Worm (Caenorhabditis elegans): ENCODE data around the gene C04F6.7.

C04F6.7 gene

DNA sequence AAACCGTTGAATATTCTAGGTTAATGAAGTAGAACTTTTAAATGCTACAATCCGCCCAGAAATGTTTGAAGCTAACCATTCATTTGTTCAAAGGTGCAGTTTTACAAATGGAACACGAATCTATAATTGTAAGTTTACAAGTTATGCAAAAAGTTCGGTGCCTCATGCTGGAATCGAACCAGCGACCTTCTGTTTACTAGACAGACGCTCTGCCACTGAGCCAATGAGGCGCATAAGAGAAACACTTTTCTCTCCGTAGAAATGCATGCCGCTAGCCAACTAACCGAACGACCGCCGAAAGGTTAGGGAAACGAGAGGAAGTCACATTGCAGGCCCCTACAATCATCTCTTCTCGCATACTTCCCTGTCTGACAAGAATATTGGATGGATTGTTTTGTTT is 47.7 kb downstream of the C04F6.7 start (continued):
- peak; percentile 52 for TF ChIP-seq K12H6.12 (tag; optimal IDR thresholded peaks at IDR 0.05)
- peak; percentile 59 for TF ChIP-seq mes-4 (tag; optimal IDR thresholded peaks at IDR 0.05)
- TF ChIP-seq mxl-1 (tag; optimal IDR thresholded peaks at IDR 0.05), result peak; percentile 44
- TF ChIP-seq chd-7 (tag; optimal IDR thresholded peaks at IDR 0.05), result peak; percentile 78
- peak; percentile 41 for TF ChIP-seq snpc-1.1 (tag; optimal IDR thresholded peaks at IDR 0.05; ENCODE audit: insufficient read depth)
- peak; percentile 54 for TF ChIP-seq unc-130 (GFP tag; optimal IDR thresholded peaks at IDR 0.05)
- TF ChIP-seq Y95B8A.8 (GFP tag; IDR thresholded peaks at IDR 0.05), result peak; percentile 73
- TF ChIP-seq F10E7.11 (tag; optimal IDR thresholded peaks at IDR 0.05), result no peak
- TF ChIP-seq lir-1 (GFP tag; conservative IDR thresholded peaks at IDR 0.05), result 0 out of 2 replicates have a peak, but pooled peaks have one; percentile 21
- peak; percentile 54 for TF ChIP-seq lin-54 (GFP tag; optimal IDR thresholded peaks at IDR 0.05)
- TF ChIP-seq nhr-120 (GFP tag; IDR thresholded peaks at IDR 0.05), result 0 out of 2 replicates have a peak, but pooled peaks have one; percentile 60
- peak; percentile 52; the same call in 1 of the 2 replicates for TF ChIP-seq madf-6 (GFP tag; IDR thresholded peaks at IDR 0.05)
- peak; percentile 23 for TF ChIP-seq nhr-80 (tag; optimal IDR thresholded peaks at IDR 0.05)
- TF ChIP-seq him-1 (tag; optimal IDR thresholded peaks at IDR 0.05), result peak; percentile 85
- TF ChIP-seq T07F8.4 (tag; optimal IDR thresholded peaks at IDR 0.05), result peak; percentile 75
- TF ChIP-seq egrh-3 (GFP tag; IDR thresholded peaks at IDR 0.05), result peak; percentile 57; the same call in 1 of the 2 replicates
- peak; percentile 95 for TF ChIP-seq B0261.1 (tag; optimal IDR thresholded peaks at IDR 0.05)
- TF ChIP-seq ccch-3 (GFP tag; optimal IDR thresholded peaks at IDR 0.05), result no peak
- TF ChIP-seq ceh-58 (GFP tag; IDR thresholded peaks at IDR 0.05), result no peak
- TF ChIP-seq ZK185.1 (tag; optimal IDR thresholded peaks at IDR 0.05; ENCODE audit: poor library complexity, severe bottlenecking), result peak; percentile 83
- TF ChIP-seq tbp1 (GFP tag; optimal IDR thresholded peaks at IDR 0.05), result peak; percentile 97
- peak; percentile 44 for TF ChIP-seq atf-7 (tag; optimal IDR thresholded peaks at IDR 0.05)
- TF ChIP-seq somi-1 (GFP tag; optimal IDR thresholded peaks at IDR 0.05), result peak; percentile 26
- no peak for TF ChIP-seq xnd-1 (tag; optimal IDR thresholded peaks at IDR 0.05)
- peak; percentile 59 for TF ChIP-seq repo-1 (tag; optimal IDR thresholded peaks at IDR 0.05)
- TF ChIP-seq B0035.1 (tag; optimal IDR thresholded peaks at IDR 0.05), result peak; percentile 47
- peak; percentile 83 for TF ChIP-seq hmg-1.2 (GFP tag; IDR thresholded peaks at IDR 0.05)
- TF ChIP-seq athp-1 (tag; optimal IDR thresholded peaks at IDR 0.05), result peak; percentile 55
- TF ChIP-seq attf-5 (GFP tag; optimal IDR thresholded peaks at IDR 0.05), result peak; percentile 42
- 0 out of 2 replicates have a peak, but pooled peaks have one; percentile 76 for TF ChIP-seq cebp-2 (GFP tag; IDR thresholded peaks at IDR 0.05)

DNA sequence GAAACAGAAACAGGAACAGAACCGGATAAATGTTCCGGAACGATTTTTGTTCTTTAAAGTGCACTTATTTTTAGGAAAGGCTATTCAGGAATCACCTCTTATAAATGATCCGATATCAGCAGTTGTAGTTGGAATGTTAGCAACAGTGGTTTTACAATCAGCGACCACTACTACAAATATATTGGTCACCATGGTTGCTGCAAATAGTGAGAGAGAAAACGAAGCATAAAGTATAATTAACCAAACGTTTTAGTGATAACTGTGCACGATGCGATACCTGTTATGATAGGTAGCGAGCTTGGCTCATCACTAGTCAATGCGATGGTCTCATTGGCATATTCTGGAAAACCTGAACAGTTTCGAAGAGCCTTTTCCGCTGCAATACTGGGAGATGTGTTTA is 49.5 kb downstream of the C04F6.7 start:
- TF ChIP-seq madf-8 (GFP tag; conservative IDR thresholded peaks at IDR 0.05), result no peak
- no peak for TF ChIP-seq ceh-100 (GFP tag; IDR thresholded peaks at IDR 0.05)
- no peak for TF ChIP-seq ceh-40 (GFP tag; IDR thresholded peaks at IDR 0.05)
- TF ChIP-seq egl-18 (GFP tag; IDR thresholded peaks at IDR 0.05), result no peak
- no peak for TF ChIP-seq F33H1.4 (GFP tag; IDR thresholded peaks at IDR 0.05)
- TF ChIP-seq ztf-3 (GFP tag; optimal IDR thresholded peaks at IDR 0.05), result no peak
- TF ChIP-seq B0261.1 (tag; optimal IDR thresholded peaks at IDR 0.05), result no peak
- no peak for TF ChIP-seq let-526 (GFP tag; IDR thresholded peaks at IDR 0.05)
- no peak for TF ChIP-seq lsl-1 (GFP tag; optimal IDR thresholded peaks at IDR 0.05)

DNA sequence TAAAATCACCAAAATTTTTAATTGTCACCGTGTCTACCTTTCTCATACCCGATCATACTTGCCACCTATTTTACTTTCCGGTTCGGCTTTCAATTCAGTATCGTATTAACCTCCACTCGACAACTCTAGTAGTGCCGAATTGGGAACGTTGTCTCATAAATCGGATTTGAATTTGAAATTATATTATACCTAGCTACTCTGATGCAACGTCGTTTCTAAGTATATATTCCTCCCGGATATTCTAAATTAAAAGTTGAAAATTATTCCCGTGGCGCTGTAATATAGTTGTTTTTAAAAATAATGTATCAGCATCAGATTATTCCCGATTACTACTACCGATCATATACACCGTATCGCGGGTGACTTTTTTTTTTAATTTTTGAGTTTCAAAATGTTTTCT is 50.3 kb downstream of the C04F6.7 start, which contains the start of gene ZK563.2:
Gene ZK563.2 (plus strand): TSS at position 301 of the 400 bp plus-strand sequence.
- TF ChIP-seq C17E4.6 (GFP tag; IDR thresholded peaks at IDR 0.05) (no peak), mcd-1 (GFP tag; IDR thresholded peaks at IDR 0.05) (no peak), ceh-91 (GFP tag; IDR thresholded peaks at IDR 0.05) (no peak), nfya-1 (tag; optimal IDR thresholded peaks at IDR 0.05; ENCODE audit: borderline replicate concordance, insufficient read depth) (no peak), cebp-1 (GFP tag; IDR thresholded peaks at IDR 0.05) (no peak), cebp-1 (tag; optimal IDR thresholded peaks at IDR 0.05) (no peak), F37B4.10 (GFP tag; IDR thresholded peaks at IDR 0.05) (no peak), unc-62 (GFP tag; optimal IDR thresholded peaks at IDR 0.05) (no peak), ztf-3 (GFP tag; optimal IDR thresholded peaks at IDR 0.05) (no peak), attf-6 (GFP tag; IDR thresholded peaks at IDR 0.05) (no peak), sptf-2 (GFP tag; optimal IDR thresholded peaks at IDR 0.05) (no peak), madf-8 (GFP tag; conservative IDR thresholded peaks at IDR 0.05) (no peak), F57C9.4 (tag; optimal IDR thresholded peaks at IDR 0.05) (no peak)

All from whole organism, young adult.